Fruit fly (Drosophila melanogaster) whole organism, larva: ENCODE measurements around the gene Kr-h1.
A peak's percentile ranks its signal among the peaks of the same experiment; 100 is the strongest.

Source experiments
- noc ChIP-seq: fragments of 200-800 bp; sonication (Bioruptor generic); optimal IDR thresholded peaks from 3 replicates; lab custom pipeline; 2019; ENCODE audit warnings: missing biosample characterization, mild to moderate bottlenecking, missing genetic modification characterization, moderate library complexity

Gene Kr-h1

DNA sequence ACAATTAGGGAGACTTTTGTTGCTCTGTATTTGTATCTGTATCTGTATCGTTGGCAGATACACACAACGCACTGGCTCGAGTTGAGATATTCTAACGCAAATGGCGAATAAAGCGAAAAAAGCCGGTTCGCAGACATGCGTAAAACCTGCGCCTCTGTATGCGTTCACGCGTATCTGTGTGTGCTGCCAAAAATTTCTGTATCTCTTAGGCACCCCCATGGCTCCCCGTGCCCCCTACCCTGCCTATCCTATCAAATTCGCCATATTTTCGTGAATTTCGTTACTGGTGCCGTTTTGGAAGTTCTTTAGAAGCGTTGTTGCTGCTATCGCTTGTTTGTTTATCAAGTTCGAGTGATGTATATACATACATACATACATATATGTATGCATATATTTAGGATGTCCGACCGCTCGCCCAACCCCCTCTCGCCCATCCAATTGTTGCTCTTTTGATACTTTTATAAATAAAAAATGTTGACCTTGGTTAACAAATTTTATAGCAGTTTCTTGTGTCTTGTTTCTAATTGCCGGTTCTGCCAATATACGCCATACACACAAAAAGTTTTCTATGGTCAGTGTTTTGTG lies 3.4 kb downstream of the Kr-h1 start:
- peak; percentile 58 for TF ChIP-seq noc (tag; lab: Kevin White, UChicago)

DNA sequence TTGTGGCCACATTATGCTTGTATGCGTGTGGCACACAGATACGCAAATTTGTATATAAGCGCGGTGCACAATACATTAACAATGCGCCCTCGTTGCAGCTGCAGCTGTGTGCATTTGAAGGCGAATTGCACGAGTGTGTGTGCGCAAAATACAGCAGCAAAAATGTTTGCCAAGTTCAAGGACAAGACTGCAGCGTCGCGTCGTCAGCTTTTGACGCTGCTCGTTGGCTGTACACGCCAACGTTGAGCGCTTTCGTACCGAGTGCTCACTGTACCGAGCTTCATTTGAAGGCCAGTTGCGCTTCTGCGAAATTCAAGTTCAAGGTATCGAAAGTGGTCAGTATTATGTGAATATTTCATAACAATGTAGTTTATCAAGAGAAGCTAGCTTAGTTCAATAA lies 4.4 kb downstream of the Kr-h1 start:
- TF ChIP-seq noc (tag; lab: Kevin White, UChicago) = no peak

DNA sequence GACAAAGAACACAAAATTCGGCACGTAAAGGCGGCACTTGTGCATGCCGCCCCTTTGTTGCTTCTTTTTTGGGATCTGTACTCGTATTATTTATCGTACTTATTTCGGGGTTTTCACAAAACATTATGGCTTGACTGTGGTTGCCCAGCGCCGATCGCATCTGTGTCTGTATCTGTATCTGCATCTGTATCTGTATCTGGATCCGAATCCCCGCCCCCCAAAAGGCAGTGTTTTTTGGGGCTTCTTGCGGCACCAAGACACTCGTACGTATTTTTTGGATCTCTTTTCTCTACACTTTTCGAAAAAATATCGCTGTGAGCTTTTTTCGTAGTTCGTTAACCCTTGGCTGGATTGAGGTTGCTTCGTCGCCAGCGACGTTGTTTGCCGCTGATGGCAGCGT lies 5.3 kb downstream of the Kr-h1 start:
- no peak for TF ChIP-seq noc (tag; lab: Kevin White, UChicago)

DNA sequence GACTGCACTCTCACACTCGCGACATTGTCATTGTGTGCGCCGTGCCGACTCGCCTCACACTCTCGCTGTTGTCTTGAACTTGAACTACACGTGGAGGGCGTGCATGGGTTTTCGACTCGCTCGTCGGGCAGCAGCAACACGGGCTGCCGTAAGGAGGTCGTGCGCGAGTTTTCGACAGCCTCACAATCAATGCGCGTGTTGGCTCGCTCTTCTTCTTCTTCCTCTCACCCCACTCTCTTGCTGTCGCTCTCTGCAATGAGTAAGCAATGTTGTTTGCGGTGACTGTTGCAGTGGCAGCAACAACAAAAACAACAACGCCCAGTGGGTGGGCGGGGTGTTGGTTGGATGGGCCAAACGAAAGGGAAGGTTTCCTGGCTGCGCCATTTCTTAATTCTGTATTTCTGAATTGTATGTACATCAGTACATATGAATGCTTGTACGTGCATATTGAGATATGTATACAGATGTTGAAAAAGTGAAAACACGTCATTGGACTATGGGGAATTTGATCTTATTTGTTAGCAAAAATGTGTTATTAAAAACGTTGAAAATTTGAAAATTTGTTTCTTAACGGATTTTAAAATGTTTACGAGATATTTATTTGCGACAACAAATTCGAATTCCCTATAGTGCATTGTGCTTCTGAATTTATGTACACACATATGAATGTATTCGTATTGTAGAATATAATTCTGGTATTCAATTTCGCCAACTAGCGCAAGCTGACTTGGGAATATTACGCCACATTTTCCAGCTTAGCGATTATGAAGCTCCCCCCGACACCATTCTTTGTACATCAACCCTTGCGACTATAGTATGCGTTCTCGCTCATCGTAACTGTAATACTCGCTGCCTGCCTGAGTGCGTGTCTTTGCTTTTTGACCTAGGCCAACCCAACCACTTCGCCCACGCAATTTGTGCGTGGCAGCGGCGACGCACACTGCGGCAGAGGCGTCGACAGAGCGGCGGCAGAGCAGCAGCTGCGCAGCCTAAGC lies 6.3 kb downstream of the Kr-h1 start:
- TF ChIP-seq noc (tag; lab: Kevin White, UChicago) = peak; percentile 65

DNA sequence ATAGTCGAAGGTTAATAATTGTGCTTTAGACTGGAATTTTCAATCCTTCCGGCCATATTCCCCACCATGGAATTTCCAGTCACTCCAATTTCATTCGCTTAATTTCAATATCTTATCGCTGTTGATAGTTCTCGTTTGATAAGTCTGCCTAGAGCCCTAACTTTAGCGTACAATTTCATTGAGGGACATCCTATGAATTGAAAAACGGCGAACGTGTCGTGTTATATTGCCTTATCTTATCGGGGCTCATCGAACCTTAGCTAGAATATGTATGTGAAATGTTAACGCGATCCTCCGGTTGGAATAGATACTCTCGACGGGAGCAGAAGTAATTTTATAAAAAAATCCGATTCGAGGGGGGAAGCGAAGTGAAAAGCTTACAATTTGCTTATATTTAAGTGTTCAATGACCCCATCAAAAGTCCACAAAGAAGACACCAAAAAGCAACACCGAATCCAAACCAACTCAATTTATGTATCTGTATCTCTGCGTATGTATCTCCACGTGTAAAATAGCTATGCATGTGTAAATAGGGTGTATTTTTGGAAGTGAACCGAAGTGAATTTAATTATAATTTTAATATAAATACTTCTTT lies 7.3 kb downstream of the Kr-h1 start:
- TF ChIP-seq noc (tag; lab: Kevin White, UChicago) = no peak

DNA sequence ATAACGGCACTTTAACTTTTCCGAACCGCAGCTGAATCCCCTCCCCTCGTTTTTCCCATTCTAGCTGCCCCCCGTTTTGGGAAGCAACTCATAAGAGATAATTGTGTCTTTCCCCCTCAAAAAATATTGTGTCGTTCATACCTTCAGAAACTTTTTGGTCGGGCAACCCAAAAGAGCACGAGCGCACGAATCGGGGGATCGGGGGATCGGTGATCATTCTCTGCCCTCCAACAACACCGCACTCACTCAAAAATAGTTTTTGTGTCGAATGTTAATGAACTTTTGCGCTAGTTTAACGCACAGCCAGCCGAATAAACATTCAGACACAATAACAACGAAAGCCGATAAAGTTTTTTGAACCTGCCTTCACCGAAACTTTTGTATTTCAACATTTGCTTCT lies 8.0 kb downstream of the Kr-h1 start:
- peak; percentile 22 for TF ChIP-seq noc (tag; lab: Kevin White, UChicago)

DNA sequence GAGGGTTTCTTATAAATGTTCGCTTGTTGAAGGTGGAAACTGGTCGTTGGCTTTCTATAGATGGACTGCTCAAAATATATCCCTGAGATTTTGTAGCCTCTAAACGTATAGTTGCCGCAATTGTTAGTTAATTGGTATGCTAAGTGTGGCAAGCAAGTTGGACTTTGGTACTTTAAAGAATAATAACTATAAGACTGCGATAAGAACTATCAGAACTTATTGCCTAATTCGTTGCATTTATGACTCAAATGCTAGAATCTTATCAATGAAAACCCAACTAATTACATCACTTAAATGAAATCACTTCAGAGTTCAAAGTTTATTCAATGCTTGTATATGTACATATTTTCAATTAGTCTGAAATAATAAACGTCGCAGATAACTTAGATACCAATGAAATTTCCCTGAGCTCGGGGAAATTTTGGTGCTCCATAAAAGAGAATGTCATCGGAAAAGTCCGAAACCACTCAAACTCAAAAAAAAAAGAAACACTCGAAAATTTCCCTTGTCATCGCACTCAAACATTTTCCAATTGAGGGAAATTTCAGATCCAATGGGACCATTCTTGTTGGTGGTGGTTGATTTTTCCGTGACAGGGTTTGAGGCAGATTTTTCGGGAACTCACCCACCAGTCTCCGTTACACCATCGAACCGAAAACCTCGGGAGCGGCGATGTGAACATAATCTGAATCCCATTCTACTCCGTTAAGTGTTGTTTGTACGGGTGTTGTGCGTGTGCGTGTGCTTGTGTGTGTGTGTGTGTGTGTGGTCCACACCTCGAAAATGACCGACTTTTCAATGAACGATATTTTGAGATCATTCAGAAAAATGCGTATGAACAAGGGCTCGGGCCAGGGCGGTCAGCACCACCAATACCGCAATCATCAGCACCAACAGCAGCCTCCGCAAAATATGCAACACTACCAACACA lies 8.6 kb downstream of the Kr-h1 start, which contains the start of gene CG45075:
CG45075 (plus strand) TSS at position 627 of the 931 bp plus-strand sequence.
- TF ChIP-seq noc (tag; lab: Kevin White, UChicago) = no peak

DNA sequence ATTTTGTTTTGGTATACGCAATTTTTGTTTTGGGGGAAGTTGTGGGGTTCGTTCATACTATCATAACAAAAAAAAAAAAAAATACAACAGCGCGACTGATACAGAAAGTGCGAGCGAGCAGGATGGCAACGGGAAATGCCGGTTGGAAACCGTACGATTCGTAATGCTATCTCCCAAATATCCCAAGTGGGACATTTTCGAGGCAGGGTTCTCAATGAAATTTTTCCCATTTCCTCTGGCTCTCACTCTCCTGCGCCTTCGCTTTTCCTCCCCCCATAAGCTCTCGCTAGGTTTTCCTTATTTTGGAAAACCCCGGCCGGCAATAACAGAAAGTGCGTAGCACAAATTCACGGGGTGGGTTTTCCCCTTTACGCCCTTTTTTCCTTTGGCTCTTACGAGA lies 9.9 kb downstream of the Kr-h1 start:
- TF ChIP-seq noc (tag; lab: Kevin White, UChicago) = no peak

DNA sequence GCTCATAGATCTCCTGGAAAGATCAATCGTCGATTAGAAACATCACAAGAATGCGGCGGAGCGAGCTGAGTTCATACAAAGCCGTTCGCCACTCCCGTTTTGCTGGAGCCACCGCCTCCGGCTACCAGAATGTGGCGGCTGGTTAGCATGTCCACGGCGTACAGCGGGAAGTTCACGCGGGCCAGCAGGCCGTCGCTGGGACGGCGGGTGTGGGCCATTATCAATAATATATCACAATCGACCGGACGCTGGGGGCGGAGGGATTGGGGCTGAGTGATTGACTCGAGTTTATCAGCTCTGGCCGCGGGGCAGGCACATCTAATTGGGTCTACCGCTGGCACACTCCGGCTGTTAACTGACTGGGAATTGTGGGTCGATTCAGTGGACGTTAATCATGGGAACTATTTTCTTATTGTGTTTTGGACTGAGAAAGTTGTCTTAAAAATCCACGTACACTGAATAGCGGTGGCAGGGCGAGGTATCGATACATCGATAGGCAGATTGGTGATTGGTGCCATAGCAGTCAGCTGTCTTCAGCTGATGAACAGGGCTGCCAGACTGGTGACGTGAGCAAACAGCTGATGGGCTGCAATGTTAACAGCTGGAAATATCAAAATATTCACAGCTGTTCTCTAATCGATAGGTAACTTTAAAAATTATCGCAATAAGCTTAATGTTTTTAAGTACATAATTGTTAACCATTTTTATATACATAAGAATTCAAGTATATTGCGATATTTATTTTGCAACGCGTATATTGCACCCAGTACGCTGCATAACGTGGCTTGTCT lies 16.3 kb downstream of the Kr-h1 start, which contains the start of gene CG9175:
CG9175 (minus strand) TSS at position 488 of the 791 bp plus-strand sequence.
- TF ChIP-seq noc (tag; lab: Kevin White, UChicago) = peak; percentile 56

DNA sequence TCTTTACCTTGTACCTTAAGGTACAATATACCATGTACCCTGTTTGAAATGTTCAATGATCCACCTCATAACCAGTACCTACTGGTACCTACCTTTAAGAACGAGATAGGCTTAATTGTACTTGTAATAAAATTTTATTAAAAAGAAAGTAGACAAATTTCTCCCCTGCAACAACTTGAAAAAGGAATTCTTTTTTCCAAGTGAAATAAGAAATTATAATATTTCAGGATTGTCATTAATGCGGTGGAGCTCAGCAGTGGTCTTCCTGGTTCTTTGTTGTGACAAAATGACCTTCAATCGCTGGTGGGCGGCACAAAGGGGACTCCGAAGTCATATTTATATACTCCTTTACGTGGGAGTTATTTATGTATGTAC lies 16.9 kb downstream of the Kr-h1 start:
- no peak for TF ChIP-seq noc (tag; lab: Kevin White, UChicago)

DNA sequence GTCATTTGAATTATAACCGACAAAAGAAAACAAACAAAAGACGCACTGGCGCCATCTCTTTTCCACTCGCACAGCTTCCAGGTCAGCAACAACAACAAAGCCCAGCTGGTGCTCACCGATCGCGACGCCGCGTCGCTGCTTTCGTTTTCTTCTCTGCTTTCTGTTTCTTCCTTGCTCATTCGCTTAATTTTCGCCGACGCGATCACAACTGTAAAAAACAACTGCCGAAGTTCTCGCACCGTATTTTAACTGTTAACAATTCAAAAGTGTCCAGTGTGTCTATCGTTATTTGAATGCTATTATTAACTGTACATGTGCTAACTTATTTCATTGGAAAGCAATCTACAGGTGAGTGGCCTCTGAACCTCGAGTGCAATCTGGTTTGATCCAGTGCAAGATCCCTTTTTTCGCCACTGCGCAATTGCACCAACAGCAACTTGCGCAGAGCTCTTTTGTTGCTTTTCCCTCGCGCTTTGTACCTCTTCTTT lies 17.8 kb downstream of the Kr-h1 start, which contains the start of gene stai:
stai (plus strand) TSS at position 176 of the 488 bp plus-strand sequence.
- no peak for TF ChIP-seq noc (tag; lab: Kevin White, UChicago)

DNA sequence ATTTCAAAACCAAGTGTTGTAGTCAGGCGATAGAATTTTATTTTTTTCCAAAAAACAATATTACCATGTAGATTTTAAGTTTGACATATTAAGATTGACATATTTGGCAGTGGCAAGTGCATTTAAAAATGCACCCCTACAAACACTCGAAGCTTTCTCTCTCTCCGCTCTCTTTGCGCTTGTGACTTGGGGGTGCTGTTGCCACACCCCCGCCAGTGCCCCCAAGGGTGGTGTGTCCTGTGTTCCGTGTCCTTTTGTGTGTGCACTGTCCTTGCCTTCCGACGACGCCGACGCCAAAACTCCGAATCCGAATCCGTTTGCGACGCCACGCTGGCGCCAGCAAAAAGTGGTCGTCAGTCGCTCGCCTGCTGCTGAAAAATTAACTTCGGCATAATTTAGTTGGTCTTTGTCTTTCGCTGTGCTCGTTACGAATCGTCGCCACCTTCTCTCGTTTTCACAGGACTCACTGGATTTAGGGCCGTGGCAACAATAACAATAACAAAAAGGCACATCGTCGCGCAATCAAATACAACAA lies 27.0 kb downstream of the Kr-h1 start:
- TF ChIP-seq noc (tag; lab: Kevin White, UChicago) = no peak

DNA sequence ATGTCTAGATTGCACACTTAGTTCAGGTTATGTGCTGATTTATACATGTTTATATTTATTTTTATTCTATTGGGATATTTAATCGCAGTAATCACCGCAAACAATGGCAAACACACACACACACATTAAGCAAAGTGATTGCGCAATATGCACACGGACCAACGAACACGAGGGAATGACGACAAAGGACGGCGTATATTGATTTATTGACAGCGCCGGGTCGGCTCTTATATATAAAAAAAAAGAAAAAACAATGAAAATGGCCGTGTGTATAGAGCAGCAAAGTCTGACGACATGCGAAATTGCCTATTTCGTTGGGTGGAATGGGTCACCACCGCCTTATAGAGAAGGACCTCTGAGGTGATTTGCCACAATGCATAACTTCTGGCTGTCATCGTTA lies 28.4 kb downstream of the Kr-h1 start:
- TF ChIP-seq noc (tag; lab: Kevin White, UChicago) = no peak

DNA sequence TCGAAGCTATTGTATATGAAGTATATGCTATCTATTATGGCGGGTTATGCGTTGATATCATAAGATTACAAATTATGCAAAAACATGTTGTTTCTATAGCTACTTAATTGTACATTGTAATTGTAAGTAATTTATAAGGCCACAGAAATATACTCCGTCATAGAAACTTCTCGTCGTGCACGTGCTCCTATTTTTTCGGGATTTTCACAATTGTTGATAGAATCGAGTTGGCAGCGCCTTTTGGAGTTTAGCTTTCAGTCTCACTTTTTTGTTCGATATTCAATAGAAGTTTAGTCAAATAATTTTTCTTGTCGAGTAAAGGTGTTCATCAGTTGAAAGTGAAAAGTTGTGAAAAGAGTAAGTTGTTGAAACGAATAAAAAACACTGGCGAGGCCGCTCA lies 35.8 kb downstream of the Kr-h1 start, which contains the start of gene CG31642:
CG31642 (plus strand) TSS at position 301 of the 400 bp plus-strand sequence.
- no peak for TF ChIP-seq noc (tag; lab: Kevin White, UChicago)
